Worm (Caenorhabditis elegans) whole organism, mixed stage, embryonic: ENCODE measurements around the gene Y82E9BR.20.

ENCODE experiments used
- M03D4.4 ChIP-seq: sonication (generic microtip); optimal IDR thresholded peaks from 2 replicates; lab custom pipeline; 2017; ENCODE audit warnings: mild to moderate bottlenecking, missing genetic modification characterization, missing compliant biosample characterization
- bed-3 ChIP-seq: fragments of 200-800 bp; sonication (Bioruptor generic); optimal IDR thresholded peaks from 3 replicates; lab custom pipeline; 2018; ENCODE audit warnings: mild to moderate bottlenecking, missing genetic modification characterization, moderate library complexity, missing compliant biosample characterization
- ceh-39 ChIP-seq: fragments of 150-350 bp; optimal IDR thresholded peaks from 2 replicates; lab custom pipeline; 2014; ENCODE audit warnings: missing biosample characterization, missing genetic modification characterization
- ceh-43 ChIP-seq: fragments of 200-800 bp; sonication (Bioruptor generic); optimal IDR thresholded peaks from 2 replicates; lab custom pipeline; 2018; ENCODE audit warnings: mild to moderate bottlenecking, missing genetic modification characterization, moderate library complexity, missing compliant biosample characterization
- ceh-83 ChIP-seq: fragments of 200-800 bp; sonication (Bioruptor generic); optimal IDR thresholded peaks from 2 replicates; lab custom pipeline; 2018; ENCODE audit warnings: mild to moderate bottlenecking, missing genetic modification characterization, missing compliant biosample characterization
- cnd-1 ChIP-seq: fragments of 200-800 bp; sonication (Bioruptor generic); optimal IDR thresholded peaks from 2 replicates; lab custom pipeline; 2018; ENCODE audit warnings: mild to moderate bottlenecking, missing genetic modification characterization, missing compliant biosample characterization
- drap-1 ChIP-seq: fragments of 200-800 bp; sonication (Bioruptor generic); optimal IDR thresholded peaks from 3 replicates; lab custom pipeline; 2018; ENCODE audit warnings: mild to moderate bottlenecking, missing genetic modification characterization, missing compliant biosample characterization
- elt-1 ChIP-seq: sonication (generic microtip); optimal IDR thresholded peaks from 2 replicates; lab custom pipeline; 2017; ENCODE audit warnings: missing genetic modification characterization, mild to moderate bottlenecking, missing compliant biosample characterization, antibody characterized with exemption, moderate library complexity, borderline replicate concordance; ENCODE audit not compliant: insufficient read depth
- elt-3 ChIP-seq: fragments of 150-350 bp; optimal IDR thresholded peaks from 2 replicates; lab custom pipeline; 2014; ENCODE audit warnings: missing biosample characterization, missing genetic modification characterization
- flh-1 ChIP-seq: fragments of 200-800 bp; sonication (Bioruptor generic); optimal IDR thresholded peaks from 2 replicates; lab custom pipeline; 2018; ENCODE audit warnings: mild to moderate bottlenecking, missing genetic modification characterization, moderate library complexity, missing compliant biosample characterization
- ham-2 ChIP-seq: fragments of 200-800 bp; sonication (Bioruptor generic); optimal IDR thresholded peaks from 2 replicates; lab custom pipeline; 2018; ENCODE audit warnings: mild to moderate bottlenecking, missing genetic modification characterization, missing compliant biosample characterization
- hlh-1 ChIP-seq: fragments of 150-350 bp; optimal IDR thresholded peaks from 2 replicates; lab custom pipeline; 2014; ENCODE audit warnings: missing biosample characterization, missing genetic modification reagents, missing genetic modification characterization
- lin-13 ChIP-seq: fragments of 150-350 bp; optimal IDR thresholded peaks from 2 replicates; lab custom pipeline; 2014; ENCODE audit warnings: missing biosample characterization, missing genetic modification characterization
- lin-32 ChIP-seq: fragments of 200-800 bp; sonication (Bioruptor generic); optimal IDR thresholded peaks from 2 replicates; lab custom pipeline; 2018; ENCODE audit warnings: mild to moderate bottlenecking, missing genetic modification characterization, missing compliant biosample characterization
- lsy-2 ChIP-seq: fragments of 150-350 bp; optimal IDR thresholded peaks from 2 replicates; lab custom pipeline; 2014; ENCODE audit warnings: missing biosample characterization, missing genetic modification characterization
- mab-5 ChIP-seq: fragments of 150-350 bp; optimal IDR thresholded peaks from 2 replicates; lab custom pipeline; 2014; ENCODE audit warnings: missing biosample characterization, missing genetic modification characterization
- mep-1 ChIP-seq: fragments of 150-350 bp; optimal IDR thresholded peaks from 2 replicates; lab custom pipeline; 2017; ENCODE audit warnings: missing biosample characterization, missing genetic modification reagents, missing genetic modification characterization, inconsistent platforms
- mls-2 ChIP-seq: sonication (generic microtip); optimal IDR thresholded peaks from 2 replicates; lab custom pipeline; 2016; ENCODE audit warnings: mild to moderate bottlenecking, missing genetic modification characterization, moderate library complexity, missing compliant biosample characterization
- nhr-12 ChIP-seq: fragments of 150-350 bp; optimal IDR thresholded peaks from 2 replicates; lab custom pipeline; 2014; ENCODE audit warnings: missing biosample characterization, missing genetic modification characterization
- nhr-2 ChIP-seq: fragments of 150-350 bp; optimal IDR thresholded peaks from 2 replicates; lab custom pipeline; 2014; ENCODE audit warnings: missing biosample characterization, missing genetic modification characterization
- nhr-237 ChIP-seq: fragments of 150-350 bp; optimal IDR thresholded peaks from 2 replicates; lab custom pipeline; 2014; ENCODE audit warnings: missing biosample characterization, missing genetic modification characterization
- nhr-76 ChIP-seq: sonication (generic microtip); optimal IDR thresholded peaks from 2 replicates; lab custom pipeline; 2017; ENCODE audit warnings: missing biosample characterization, missing genetic modification characterization
- pha-4 ChIP-seq: fragments of 150-350 bp; optimal IDR thresholded peaks from 2 replicates; lab custom pipeline; 2018; ENCODE audit warnings: missing biosample characterization, missing genetic modification reagents, missing genetic modification characterization
- sem-2 ChIP-seq: fragments of 200-800 bp; sonication (Bioruptor generic); optimal IDR thresholded peaks from 2 replicates; lab custom pipeline; 2018; ENCODE audit warnings: mild to moderate bottlenecking, missing genetic modification characterization, missing compliant biosample characterization
- snpc-4 ChIP-seq: fragments of 150-350 bp; optimal IDR thresholded peaks from 2 replicates; lab custom pipeline; 2014; ENCODE audit warnings: missing biosample characterization, missing genetic modification characterization
- sptf-1 ChIP-seq: sonication (generic microtip); optimal IDR thresholded peaks from 2 replicates; lab custom pipeline; 2017; ENCODE audit warnings: mild to moderate bottlenecking, missing genetic modification characterization, moderate library complexity, missing compliant biosample characterization
- tbx-8 ChIP-seq: fragments of 200-800 bp; sonication (Bioruptor generic); optimal IDR thresholded peaks from 2 replicates; lab custom pipeline; 2018; ENCODE audit warnings: mild to moderate bottlenecking, missing genetic modification characterization, moderate library complexity, missing compliant biosample characterization
- unc-120 ChIP-seq: sonication (generic microtip); optimal IDR thresholded peaks from 2 replicates; lab custom pipeline; 2017; ENCODE audit warnings: missing genetic modification characterization, missing compliant biosample characterization; ENCODE audit not compliant: poor library complexity, severe bottlenecking
- unc-62 ChIP-seq: fragments of 150-350 bp; optimal IDR thresholded peaks from 2 replicates; lab custom pipeline; 2014; ENCODE audit warnings: missing biosample characterization, missing genetic modification reagents, missing genetic modification characterization
- zip-8 ChIP-seq: fragments of 150-350 bp; optimal IDR thresholded peaks from 2 replicates; lab custom pipeline; 2014; ENCODE audit warnings: missing biosample characterization, missing genetic modification characterization
- ztf-11 ChIP-seq: fragments of 150-350 bp; optimal IDR thresholded peaks from 2 replicates; lab custom pipeline; 2014; ENCODE audit warnings: missing biosample characterization, missing genetic modification characterization

Y82E9BR.20 gene

DNA sequence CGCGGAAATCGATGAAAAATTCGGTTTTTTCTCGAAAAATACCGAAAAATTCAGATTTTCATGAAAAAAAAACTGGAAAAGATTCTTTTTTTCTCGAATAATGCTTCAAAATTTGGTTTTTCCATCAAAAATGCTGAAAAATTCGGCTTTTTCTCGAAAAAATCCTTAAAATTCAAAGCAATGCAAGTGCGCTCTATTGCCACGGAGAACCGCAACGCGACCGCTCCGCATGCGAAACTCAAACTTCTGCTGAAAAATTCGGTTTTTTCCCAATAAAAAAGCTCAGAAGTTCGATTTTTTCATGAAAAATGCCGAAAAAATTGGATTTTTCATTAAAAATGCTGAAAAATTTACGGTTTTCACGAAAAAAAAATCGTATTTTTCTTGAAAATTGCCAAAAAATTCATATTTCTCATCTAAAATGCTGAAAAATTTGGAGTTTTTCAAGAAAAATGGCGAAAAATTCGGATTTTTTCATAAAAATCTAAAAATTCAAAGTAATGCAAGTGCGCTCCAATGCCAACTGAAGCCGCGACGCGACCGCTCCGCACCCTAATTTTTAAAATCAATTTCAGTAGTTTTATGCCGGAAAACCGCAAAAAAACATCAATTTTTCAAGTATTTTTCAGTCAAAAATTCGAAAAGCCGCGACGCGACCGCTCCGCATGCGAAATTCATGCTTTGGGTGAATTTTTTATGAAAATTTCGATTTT, 39.1 kb downstream of the Y82E9BR.20 start:
- TF ChIP-seq lin-13 (tag; lab: Kevin White, UChicago), result no peak

DNA sequence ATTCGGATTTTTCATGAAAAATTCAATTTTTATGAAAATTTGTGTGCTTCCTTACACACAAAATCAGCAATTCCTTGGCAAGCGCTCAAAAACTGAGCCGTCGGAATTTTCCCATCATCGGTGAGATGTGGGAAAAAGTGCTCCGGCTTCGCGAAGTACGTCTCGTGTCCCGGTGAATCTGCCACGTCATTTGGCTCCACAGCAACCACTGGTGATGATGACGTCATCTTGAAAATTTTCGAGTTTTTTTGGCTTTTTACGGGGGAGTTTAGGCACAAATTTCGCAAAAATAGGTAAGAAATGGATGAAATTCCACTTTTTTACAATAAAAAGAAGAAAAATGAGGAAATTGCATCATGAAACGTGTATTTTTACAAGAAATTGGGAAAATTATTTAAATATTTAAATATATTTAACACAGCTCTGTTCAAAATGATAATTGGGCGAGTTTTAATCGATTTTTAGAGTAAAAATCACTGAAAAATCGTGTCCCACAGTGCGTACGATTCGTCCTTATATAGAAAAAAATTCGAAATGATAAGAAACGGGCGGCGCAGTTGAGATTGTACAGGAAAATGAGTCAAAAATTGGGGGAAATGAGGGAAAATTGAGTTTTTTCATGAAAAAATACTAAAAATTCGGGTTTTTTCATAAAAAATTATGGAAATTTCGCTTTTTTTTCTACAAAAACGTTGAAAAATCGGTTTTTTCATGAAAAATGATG, 39.8 kb downstream of the Y82E9BR.20 start, which contains the start of gene Y82E9BR.14:
Y82E9BR.14 (minus strand) TSS at position 227 of the 724 bp plus-strand sequence.
- TF ChIP-seq mab-5 (tag; lab: Kevin White, UChicago) (no peak), nhr-2 (no peak), zip-8 (tag; lab: Kevin White, UChicago) (peak; percentile 74), sem-2 (GFP tag; lab: Kevin White, UChicago) (no peak), mep-1 (no peak), nhr-12 (no peak), nhr-76 (tag; lab: Kevin White, UChicago) (no peak)
- TF ChIP-seq, all 35 proteins: peak for 1

DNA sequence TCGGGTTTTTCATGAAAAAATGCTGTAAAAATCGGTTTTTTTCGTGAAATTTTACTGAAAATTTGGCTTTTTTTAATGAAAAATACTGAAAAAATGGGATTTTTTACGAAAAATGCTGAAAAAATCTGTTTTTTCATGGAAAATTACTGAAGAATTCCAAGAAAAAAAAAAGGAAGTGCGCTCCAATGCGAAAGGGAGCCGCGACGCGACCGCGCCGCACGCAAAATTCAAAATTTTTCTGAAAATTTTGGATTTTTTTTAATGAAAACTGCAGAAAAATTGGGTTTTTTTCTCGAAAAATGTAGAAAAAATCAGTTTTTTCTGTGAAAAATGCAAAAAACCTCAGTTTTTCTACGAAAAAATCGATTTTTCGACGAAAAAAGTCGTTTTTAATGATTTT, 42.4 kb downstream of the Y82E9BR.20 start:
- TF ChIP-seq tbx-8, result no peak
- no peak for TF ChIP-seq ceh-39 (tag; lab: Kevin White, UChicago)
- TF ChIP-seq pha-4 (tag; lab: Kevin White, UChicago), result no peak
- TF ChIP-seq lin-13 (tag; lab: Kevin White, UChicago), result no peak
- no peak for TF ChIP-seq sptf-1
- no peak for TF ChIP-seq unc-62 (GFP tag; lab: Kevin White, UChicago)

DNA sequence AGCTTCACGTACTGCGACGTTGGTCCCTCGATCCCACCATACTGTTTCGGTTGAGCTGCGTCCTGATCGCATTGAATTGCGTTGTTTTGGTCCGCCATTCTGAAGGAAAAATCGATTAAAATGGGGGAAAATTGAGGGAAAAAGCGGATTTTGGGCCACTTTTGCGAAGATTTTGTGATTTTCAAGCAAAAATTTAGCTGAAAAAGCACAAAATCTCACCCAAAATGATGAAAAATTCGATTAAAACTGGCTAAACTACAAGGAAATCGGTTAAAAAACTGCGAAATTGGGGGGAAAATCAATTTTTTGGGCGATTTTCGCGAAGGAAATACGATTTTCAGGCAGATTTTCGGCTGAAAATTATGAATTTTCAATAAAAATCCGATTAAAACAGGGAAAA, 42.9 kb downstream of the Y82E9BR.20 start, which contains the start of gene elc-1:
elc-1 (minus strand) TSS at position 101 of the 400 bp plus-strand sequence.
- TF ChIP-seq ztf-11, result no peak
- no peak for TF ChIP-seq elt-1 (tag; lab: Kevin White, UChicago)
- no peak for TF ChIP-seq lin-32 (GFP tag; lab: Kevin White, UChicago)
- no peak for TF ChIP-seq ham-2 (GFP tag; lab: Kevin White, UChicago)
- TF ChIP-seq nhr-12, result no peak
- TF ChIP-seq sptf-1, result no peak

DNA sequence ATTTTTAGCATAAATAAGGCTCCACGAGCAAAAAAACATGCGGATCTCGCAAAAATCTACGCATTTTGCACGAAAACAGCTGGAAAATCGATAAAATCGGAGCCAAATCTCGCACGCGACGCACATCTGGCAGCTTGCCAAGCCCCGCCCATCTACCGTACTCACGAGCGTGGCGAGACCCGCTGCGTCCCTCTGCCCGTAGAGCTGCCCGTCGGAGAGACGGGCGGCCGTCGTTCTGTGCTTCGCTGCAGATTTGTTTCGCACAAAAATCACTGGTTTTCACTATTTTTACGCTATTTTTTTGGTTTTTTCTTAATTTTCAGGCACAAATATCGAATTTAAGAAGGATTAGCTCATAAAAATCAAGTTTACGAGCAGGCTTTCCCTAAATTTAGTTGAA, 44.5 kb downstream of the Y82E9BR.20 start:
- TF ChIP-seq ham-2 (GFP tag; lab: Kevin White, UChicago) (peak; percentile 33), sptf-1 (peak; percentile 65), mls-2 (tag; lab: Kevin White, UChicago) (peak; percentile 47), cnd-1 (tag; lab: Kevin White, UChicago) (peak; percentile 44), drap-1 (no peak), flh-1 (GFP tag; lab: Kevin White, UChicago) (no peak), lsy-2 (peak; percentile 97), nhr-237 (tag; lab: Kevin White, UChicago) (peak; percentile 86), lin-13 (tag; lab: Kevin White, UChicago) (peak; percentile 93), unc-62 (GFP tag; lab: Kevin White, UChicago) (peak; percentile 22), pha-4 (tag; lab: Kevin White, UChicago) (peak; percentile 95), M03D4.4 (tag; lab: Kevin White, UChicago) (peak; percentile 26), ceh-39 (tag; lab: Kevin White, UChicago) (peak; percentile 56), nhr-2 (no peak), mep-1 (peak; percentile 77), hlh-1 (tag; lab: Kevin White, UChicago) (peak; percentile 46), lin-32 (GFP tag; lab: Kevin White, UChicago) (no peak)
- TF ChIP-seq, all 35 proteins: peak for 13

DNA sequence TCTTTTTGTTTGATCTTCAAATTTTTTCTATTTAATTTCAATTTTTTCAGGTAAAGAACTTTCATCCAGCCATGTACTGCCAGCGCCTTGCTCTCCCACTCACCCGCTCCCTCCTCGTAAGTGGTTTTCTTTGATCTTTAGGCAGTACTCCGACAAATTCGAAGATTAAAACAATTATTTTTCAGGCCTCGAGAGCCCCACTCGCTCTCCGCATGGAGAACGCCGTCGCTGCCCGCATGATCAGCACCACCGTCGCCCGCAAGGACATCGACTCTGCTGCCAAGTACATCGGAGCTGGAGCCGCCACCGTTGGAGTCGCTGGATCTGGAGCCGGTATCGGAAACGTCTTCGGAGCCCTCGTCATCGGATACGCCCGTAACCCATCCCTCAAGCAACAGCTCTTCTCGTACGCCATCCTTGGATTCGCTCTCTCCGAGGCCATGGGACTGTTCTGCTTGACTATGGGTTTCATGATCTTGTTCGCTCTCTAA, 45.0 kb downstream of the Y82E9BR.20 start, which contains the start of gene Y82E9BR.3:
Y82E9BR.3 (plus strand) TSS at position 51 of the 491 bp plus-strand sequence.
- TF ChIP-seq M03D4.4 (tag; lab: Kevin White, UChicago) (no peak), elt-3 (tag; lab: Kevin White, UChicago) (no peak), sem-2 (GFP tag; lab: Kevin White, UChicago) (no peak), nhr-12 (no peak), drap-1 (no peak), lin-32 (GFP tag; lab: Kevin White, UChicago) (no peak), unc-120 (tag; lab: Kevin White, UChicago) (no peak), elt-1 (tag; lab: Kevin White, UChicago) (no peak), mab-5 (tag; lab: Kevin White, UChicago) (no peak), snpc-4 (tag; lab: Kevin White, UChicago) (no peak), ceh-83 (GFP tag; lab: Kevin White, UChicago) (no peak), sptf-1 (no peak), ham-2 (GFP tag; lab: Kevin White, UChicago) (no peak), tbx-8 (no peak), mep-1 (no peak), bed-3 (GFP tag; lab: Kevin White, UChicago) (no peak), ceh-43 (GFP tag; lab: Kevin White, UChicago) (no peak)
